Worm (Caenorhabditis elegans): ENCODE measurements around the gene mix-1.

The mix-1 gene

DNA sequence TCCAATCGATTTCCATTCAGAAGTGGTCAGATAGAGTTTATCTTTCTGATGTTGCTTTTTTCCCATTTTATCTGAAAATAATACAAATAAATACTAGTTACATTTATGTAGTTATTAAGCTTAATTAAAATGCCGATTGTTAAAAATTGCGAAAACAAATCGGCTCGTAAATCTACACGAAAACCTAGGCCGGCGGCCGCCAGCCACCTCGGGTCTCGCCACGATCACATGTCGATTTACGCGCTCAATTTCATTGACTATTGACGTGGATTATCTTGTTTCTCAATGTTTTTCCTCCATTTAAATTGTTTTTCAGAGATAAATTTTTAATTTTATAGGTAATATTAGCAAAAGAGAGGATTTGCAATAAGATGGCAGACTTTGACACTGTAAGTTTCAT, 48.5 kb downstream of the mix-1 start, which contains the start of the genes cyn-4 and copz-1 (continued):
- peak; percentile 88 for TF ChIP-seq lin-14 (GFP tag; optimal IDR thresholded peaks at IDR 0.05)
- no peak for TF ChIP-seq C34B4.2 (tag; optimal IDR thresholded peaks at IDR 0.05)
- TF ChIP-seq zag-1 (tag; optimal IDR thresholded peaks at IDR 0.05): no peak
- peak; percentile 40 for TF ChIP-seq nhr-237 (tag; optimal IDR thresholded peaks at IDR 0.05)
- TF ChIP-seq hpl-2 (GFP tag; optimal IDR thresholded peaks at IDR 0.05): no peak
- peak; percentile 59 for TF ChIP-seq skn-1 (tag; optimal IDR thresholded peaks at IDR 0.05)
- peak; percentile 71 for TF ChIP-seq unc-98 (GFP tag; IDR thresholded peaks at IDR 0.05)
- peak; percentile 0 for TF ChIP-seq jun-1 (tag; optimal IDR thresholded peaks at IDR 0.05)
- TF ChIP-seq aly-2 (tag; optimal IDR thresholded peaks at IDR 0.05): peak; percentile 28
- peak; percentile 75 to 85 (median 80) for TF ChIP-seq dpl-1 (GFP tag; optimal IDR thresholded peaks at IDR 0.05)
- TF ChIP-seq hlh-4 (tag; optimal IDR thresholded peaks at IDR 0.05): no peak
- TF ChIP-seq mef-2 (tag; optimal IDR thresholded peaks at IDR 0.05): no peak
- no peak for TF ChIP-seq egl-27 (tag; optimal IDR thresholded peaks at IDR 0.05)
- TF ChIP-seq grh-1 (GFP tag; IDR thresholded peaks at IDR 0.05): peak; percentile 60
- peak; percentile 84 for TF ChIP-seq ceh-90 (tag; optimal IDR thresholded peaks at IDR 0.05)
- peak; percentile 91 for TF ChIP-seq tbx-2 (tag; optimal IDR thresholded peaks at IDR 0.05)
- TF ChIP-seq nhr-90 (tag; optimal IDR thresholded peaks at IDR 0.05; ENCODE audit: poor library complexity): peak; percentile 86
- TF ChIP-seq hlh-17 (GFP tag; optimal IDR thresholded peaks at IDR 0.05; ENCODE audit: borderline replicate concordance): no peak
- TF ChIP-seq alr-1 (tag; optimal IDR thresholded peaks at IDR 0.05; ENCODE audit: borderline replicate concordance): no peak
- peak; percentile 69 for TF ChIP-seq vab-15 (tag; optimal IDR thresholded peaks at IDR 0.05)
- no peak for TF ChIP-seq unc-62 (GFP tag; optimal IDR thresholded peaks at IDR 0.05)
- TF ChIP-seq ztf-11 (tag; optimal IDR thresholded peaks at IDR 0.05): peak in 1 of 2 experiments; percentile 86
- peak; percentile 89 for TF ChIP-seq nhr-47 (tag; optimal IDR thresholded peaks at IDR 0.05)
- no peak for TF ChIP-seq ama-1 (optimal IDR thresholded peaks at IDR 0.05)
- no peak for TF ChIP-seq ces-1 (GFP tag; optimal IDR thresholded peaks at IDR 0.05)
- TF ChIP-seq lir-3 (tag; optimal IDR thresholded peaks at IDR 0.05; ENCODE audit: poor library complexity): peak; percentile 93
- TF ChIP-seq C04F5.9 (tag; optimal IDR thresholded peaks at IDR 0.05): peak; percentile 99
- no peak for TF ChIP-seq pag-3 (tag; optimal IDR thresholded peaks at IDR 0.05; ENCODE audit: borderline replicate concordance, insufficient read depth)
- no peak for TF ChIP-seq sup-37 (GFP tag; optimal IDR thresholded peaks at IDR 0.05)
- peak; percentile 90 for TF ChIP-seq nhr-20 (tag; optimal IDR thresholded peaks at IDR 0.05)
- TF ChIP-seq lin-39 (tag; optimal IDR thresholded peaks at IDR 0.05): peak; percentile 30
- no peak for TF ChIP-seq tlp-1 (tag; optimal IDR thresholded peaks at IDR 0.05)
- TF ChIP-seq lsy-2 (tag; optimal IDR thresholded peaks at IDR 0.05): peak; percentile 93 to 94
- TF ChIP-seq nhr-12 (tag; optimal IDR thresholded peaks at IDR 0.05): no peak
- peak; percentile 87 for TF ChIP-seq dsc-1 (tag; optimal IDR thresholded peaks at IDR 0.05)

DNA sequence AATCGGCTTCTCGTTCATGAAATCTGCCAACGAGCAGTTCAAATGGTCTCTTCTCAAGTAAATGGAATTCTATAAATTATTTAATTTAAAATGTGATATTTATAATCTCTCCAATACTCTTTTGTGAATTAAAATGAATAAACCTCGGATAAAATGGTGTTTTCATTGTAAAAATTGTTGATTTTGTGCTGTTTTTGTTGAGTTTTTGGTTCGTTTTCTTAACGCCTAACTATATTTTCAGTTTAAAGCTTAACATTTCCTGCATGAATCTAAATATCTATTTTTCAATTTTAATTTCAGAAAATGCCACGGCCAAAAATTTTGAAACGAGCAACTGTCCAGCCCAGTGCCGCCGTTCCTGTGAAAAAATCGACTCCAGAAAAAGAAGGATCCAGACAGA, 49.6 kb downstream of the mix-1 start, which contains the start of gene orc-2:
orc-2 (plus strand) TSS at position 301 of the 400 bp plus-strand sequence.
- no peak for TF ChIP-seq ceh-90 (tag; optimal IDR thresholded peaks at IDR 0.05)
- no peak for TF ChIP-seq alr-1 (tag; optimal IDR thresholded peaks at IDR 0.05; ENCODE audit: borderline replicate concordance)
- TF ChIP-seq ztf-4 (tag; optimal IDR thresholded peaks at IDR 0.05): no peak
- no peak for TF ChIP-seq efl-3 (GFP tag; optimal IDR thresholded peaks at IDR 0.05)
- no peak for TF ChIP-seq C16A3.4 (tag; optimal IDR thresholded peaks at IDR 0.05)
- no peak for TF ChIP-seq lin-15B (tag; optimal IDR thresholded peaks at IDR 0.05)
- TF ChIP-seq nhr-47 (tag; optimal IDR thresholded peaks at IDR 0.05): no peak
- TF ChIP-seq ceh-82 (tag; optimal IDR thresholded peaks at IDR 0.05): no peak
- TF ChIP-seq ceh-8 (GFP tag; optimal IDR thresholded peaks at IDR 0.05): no peak
- TF ChIP-seq nhr-77 (tag; optimal IDR thresholded peaks at IDR 0.05): no peak
- TF ChIP-seq unc-98 (GFP tag; IDR thresholded peaks at IDR 0.05): no peak
- no peak for TF ChIP-seq skn-1 (tag; optimal IDR thresholded peaks at IDR 0.05)
- TF ChIP-seq fkh-4 (tag; optimal IDR thresholded peaks at IDR 0.05; ENCODE audit: borderline replicate concordance): no peak
- TF ChIP-seq ceh-63 (GFP tag; optimal IDR thresholded peaks at IDR 0.05): no peak
- no peak for TF ChIP-seq hlh-4 (tag; optimal IDR thresholded peaks at IDR 0.05)
- no peak for TF ChIP-seq C34B4.2 (tag; optimal IDR thresholded peaks at IDR 0.05)
